Fruit fly (Drosophila melanogaster) whole organism, wandering third instar larva: ENCODE results near the gene CG3902.

Experiments
- CG9705 ChIP-seq: fragments of 200-800 bp; sonication (Bioruptor generic); optimal IDR thresholded peaks from 2 replicates; lab custom pipeline; 2018; ENCODE audit warnings: missing biosample characterization, mild to moderate bottlenecking, missing genetic modification characterization
- CrebA ChIP-seq: fragments of 200-800 bp; sonication (Bioruptor generic); optimal IDR thresholded peaks from 2 replicates; lab custom pipeline; 2016; ENCODE audit warnings: missing biosample characterization, mild to moderate bottlenecking, missing genetic modification characterization, borderline replicate concordance
- Dif ChIP-seq: fragments of 200-275, 200-300 bp; sonication (Bioruptor generic); optimal IDR thresholded peaks from 2 replicates; lab custom pipeline; 2018; ENCODE audit warnings: missing biosample characterization, missing genetic modification characterization; ENCODE audit not compliant: partially characterized antibody
- HLH106 ChIP-seq: fragments of 200-800 bp; optimal IDR thresholded peaks from 3 replicates; lab custom pipeline; 2019; ENCODE audit warnings: missing biosample characterization, mild to moderate bottlenecking, missing genetic modification characterization, moderate library complexity
- Hr83 ChIP-seq: fragments of 200-300 bp; sonication (Bioruptor generic); optimal IDR thresholded peaks from 2 replicates; lab custom pipeline; 2016; ENCODE audit warnings: missing biosample characterization, mild to moderate bottlenecking, missing genetic modification characterization, moderate library complexity; ENCODE audit not compliant: poor library complexity, severe bottlenecking
- N ChIP-seq: fragments of >200 bp; optimal IDR thresholded peaks from 2 replicates; lab custom pipeline; 2018; ENCODE audit warnings: missing biosample characterization, missing external identifiers, missing genetic modification characterization
- Rel ChIP-seq, 2 experiments: fragments of 200-800 bp; sonication (Bioruptor generic) in 1 of 2; optimal IDR thresholded peaks; 2 replicates in 1 of 2; 3 replicates in 1 of 2; lab custom pipeline; 2016 to 2019; ENCODE audit warnings: mild to moderate bottlenecking in 2 of 2, missing biosample characterization in 2 of 2, missing genetic modification characterization in 2 of 2, moderate library complexity in 1 of 2
- Vsx2 ChIP-seq: fragments of 200-300, 225-300 bp; sonication (Bioruptor generic); optimal IDR thresholded peaks from 2 replicates; lab custom pipeline; 2018; ENCODE audit warnings: missing biosample characterization, missing genetic modification characterization; ENCODE audit not compliant: partially characterized antibody
- dsf ChIP-seq: sonication (Bioruptor generic); optimal IDR thresholded peaks from 2 replicates; lab custom pipeline; 2016; ENCODE audit warnings: missing biosample characterization, missing genetic modification characterization, borderline replicate concordance
- fru ChIP-seq: fragments of 200-800 bp; sonication (Bioruptor generic); optimal IDR thresholded peaks from 3 replicates; lab custom pipeline; 2016; ENCODE audit warnings: missing biosample characterization, mild to moderate bottlenecking, missing genetic modification characterization
- h ChIP-seq: fragments of 200-800 bp; sonication (Bioruptor generic); optimal IDR thresholded peaks from 3 replicates; lab custom pipeline; 2016; ENCODE audit warnings: missing biosample characterization, mild to moderate bottlenecking, missing genetic modification characterization
- lola ChIP-seq: fragments of >200 bp; optimal IDR thresholded peaks from 2 replicates; lab custom pipeline; 2017; ENCODE audit warnings: missing biosample characterization, missing genetic modification characterization
- psq ChIP-seq: fragments of 200-800 bp; sonication (Bioruptor generic); optimal IDR thresholded peaks from 3 replicates; lab custom pipeline; 2017; ENCODE audit warnings: missing biosample characterization, mild to moderate bottlenecking, missing genetic modification characterization, moderate library complexity
- usp ChIP-seq: fragments of >200 bp; optimal IDR thresholded peaks from 2 replicates; lab custom pipeline; 2017; ENCODE audit warnings: missing biosample characterization, missing genetic modification characterization

- no peak for TF ChIP-seq lola
- TF ChIP-seq Rel (GFP tag; optimal IDR thresholded peaks at IDR 0.05; lab: Kevin White, UChicago): no peak
- TF ChIP-seq Rel (tag; optimal IDR thresholded peaks at IDR 0.05; lab: Kevin White, UChicago): no peak
- TF ChIP-seq CG9705 (GFP tag; lab: Kevin White, UChicago): no peak
- TF ChIP-seq Vsx2 (GFP tag; lab: Kevin White, UChicago): no peak
- no peak for TF ChIP-seq CrebA
- TF ChIP-seq Hr83 (GFP tag; lab: Kevin White, UChicago): no peak
- no peak for TF ChIP-seq HLH106
- no peak for TF ChIP-seq dsf
- TF ChIP-seq fru (GFP tag; lab: Kevin White, UChicago): no peak
- no peak for TF ChIP-seq Dif (GFP tag; lab: Kevin White, UChicago)
- no peak for TF ChIP-seq h
- no peak for TF ChIP-seq N (GFP tag; lab: Kevin White, UChicago)
- no peak for TF ChIP-seq usp
- TF ChIP-seq psq (GFP tag; lab: Kevin White, UChicago): no peak
These were observed 26.7 kb upstream of the CG3902 start, which contains the start of gene CG43049 for dm6 chr3L:18924790-18925189.
